Worm (Caenorhabditis elegans): ENCODE results near the gene K02C4.2.

K02C4.2 gene

DNA sequence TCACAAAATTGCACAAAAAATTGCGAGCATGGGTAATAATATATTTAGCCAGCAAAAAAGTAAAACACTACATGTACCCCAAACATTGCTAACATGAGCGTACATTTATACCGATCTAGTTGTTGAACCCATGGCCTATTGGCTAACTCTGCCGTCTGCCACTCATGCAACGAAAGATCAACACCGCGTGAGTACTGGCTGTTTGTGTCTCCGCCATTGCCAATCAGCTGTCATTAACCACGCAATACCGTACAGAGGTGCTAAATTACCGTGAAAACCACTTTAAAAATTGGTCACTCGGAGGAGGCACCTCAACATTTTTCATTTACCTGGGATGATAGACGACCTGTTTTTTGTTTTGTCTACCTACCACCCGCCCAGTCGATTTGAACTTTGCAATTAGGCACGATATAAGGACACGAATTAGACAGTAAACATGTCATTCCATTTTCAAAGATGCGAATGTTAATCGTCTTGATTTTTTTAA is at the start of gene K02C4.2:
TSS of gene K02C4.2 (plus strand) at position 437 of the 487 bp plus-strand sequence.
- TF ChIP-seq F13C5.2 (tag; optimal IDR thresholded peaks at IDR 0.05), result peak; percentile 22
- TF ChIP-seq B0310.2 (tag; optimal IDR thresholded peaks at IDR 0.05), result peak; percentile 26
- peak; percentile 59 for TF ChIP-seq ceh-13 (GFP tag; optimal IDR thresholded peaks at IDR 0.05)
- peak; percentile 51 for TF ChIP-seq hnd-1 (tag; optimal IDR thresholded peaks at IDR 0.05)
- TF ChIP-seq pes-1 (GFP tag; IDR thresholded peaks at IDR 0.05), result no peak; the same call in 1 of the 2 replicates
- TF ChIP-seq hmbx-1 (tag; optimal IDR thresholded peaks at IDR 0.05), result peak; percentile 22
- TF ChIP-seq tra-4 (tag; optimal IDR thresholded peaks at IDR 0.05), result peak; percentile 42
- TF ChIP-seq hmg-4 (GFP tag; optimal IDR thresholded peaks at IDR 0.05), result peak; percentile 89
- TF ChIP-seq ceh-36 (tag; optimal IDR thresholded peaks at IDR 0.05), result peak; percentile 44
- peak; percentile 79 for TF ChIP-seq flt-1 (GFP tag; IDR thresholded peaks at IDR 0.05)
- peak; percentile 81 for TF ChIP-seq sea-1 (GFP tag; conservative IDR thresholded peaks at IDR 0.05)
- TF ChIP-seq ama-1 (optimal IDR thresholded peaks at IDR 0.05), result no peak
- peak; percentile 80 for TF ChIP-seq scrt-1 (GFP tag; IDR thresholded peaks at IDR 0.05)
- TF ChIP-seq tbx-37 (GFP tag; conservative IDR thresholded peaks at IDR 0.05), result peak; percentile 69
- peak; percentile 81 for TF ChIP-seq aly-1 (tag; optimal IDR thresholded peaks at IDR 0.05)
- no peak for TF ChIP-seq ets-7 (tag; optimal IDR thresholded peaks at IDR 0.05)
- peak; percentile 75 for TF ChIP-seq tbx-11 (GFP tag; IDR thresholded peaks at IDR 0.05)

DNA sequence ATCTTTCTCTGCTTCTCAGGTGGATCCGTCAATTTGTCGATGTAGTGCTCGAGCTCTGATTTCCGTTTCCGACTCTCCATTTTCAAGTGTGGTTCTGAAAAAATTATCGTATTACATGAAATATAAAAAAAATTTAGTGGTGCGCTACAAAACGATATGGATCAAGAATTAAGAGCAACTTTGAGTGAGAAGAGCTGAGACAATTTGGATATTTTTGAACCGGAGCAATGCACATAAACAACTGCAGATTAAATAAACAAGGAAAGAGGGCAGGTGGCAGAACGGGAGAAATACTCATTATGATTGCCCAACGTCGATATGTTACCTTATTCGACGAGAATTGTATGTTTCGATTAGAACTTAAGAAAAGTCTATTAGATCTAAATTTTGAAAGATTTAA is 47.9 kb upstream of the K02C4.2 start, which contains the start of gene swsn-7:
TSS of gene swsn-7 (minus strand) at position 101 of the 400 bp plus-strand sequence.
- no peak for TF ChIP-seq ama-1 (optimal IDR thresholded peaks at IDR 0.05)
- TF ChIP-seq scrt-1 (GFP tag; IDR thresholded peaks at IDR 0.05), result no peak
- no peak for TF ChIP-seq aly-1 (tag; optimal IDR thresholded peaks at IDR 0.05)
- no peak for TF ChIP-seq tbx-11 (GFP tag; IDR thresholded peaks at IDR 0.05)

ce11 chrII:8028246-8028694 is 47.3 kb upstream of the K02C4.2 start:
- TF ChIP-seq F13C5.2 (tag; optimal IDR thresholded peaks at IDR 0.05), result peak; percentile 63
- TF ChIP-seq hnd-1 (tag; optimal IDR thresholded peaks at IDR 0.05), result no peak
- peak; percentile 59; the same call in 1 of the 2 replicates for TF ChIP-seq scrt-1 (GFP tag; IDR thresholded peaks at IDR 0.05)
- TF ChIP-seq tbx-37 (GFP tag; conservative IDR thresholded peaks at IDR 0.05), result no peak
- TF ChIP-seq ets-7 (tag; optimal IDR thresholded peaks at IDR 0.05), result peak; percentile 35
- TF ChIP-seq flt-1 (GFP tag; IDR thresholded peaks at IDR 0.05), result no peak
- TF ChIP-seq pes-1 (GFP tag; IDR thresholded peaks at IDR 0.05), result peak; percentile 24; the same call in 1 of the 2 replicates
- TF ChIP-seq hmg-4 (GFP tag; optimal IDR thresholded peaks at IDR 0.05), result peak; percentile 95
- peak; percentile 26 for TF ChIP-seq B0310.2 (tag; optimal IDR thresholded peaks at IDR 0.05)
- peak; percentile 80 for TF ChIP-seq aly-1 (tag; optimal IDR thresholded peaks at IDR 0.05)

DNA sequence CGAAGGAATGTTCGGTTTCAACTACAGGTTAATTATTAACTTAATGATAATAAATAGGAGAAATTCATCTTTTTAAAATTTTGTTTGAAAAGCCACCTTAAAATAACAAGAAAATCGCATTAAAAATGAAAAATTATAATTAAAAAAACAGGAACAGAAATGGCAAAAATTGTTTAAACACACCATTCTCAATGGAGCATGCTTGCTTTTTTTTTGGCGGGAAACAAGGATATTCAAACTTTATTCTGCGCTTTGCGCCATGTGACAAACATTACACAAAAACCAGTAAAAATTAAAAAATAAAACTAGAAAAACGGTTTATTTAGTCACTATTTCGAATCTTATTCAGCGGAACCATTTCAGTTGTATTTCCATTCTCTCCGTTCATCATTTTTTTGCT is 46.8 kb upstream of the K02C4.2 start:
- TF ChIP-seq tra-4 (tag; optimal IDR thresholded peaks at IDR 0.05) (no peak), sea-1 (GFP tag; conservative IDR thresholded peaks at IDR 0.05) (no peak), tbx-37 (GFP tag; conservative IDR thresholded peaks at IDR 0.05) (no peak), ceh-36 (tag; optimal IDR thresholded peaks at IDR 0.05) (no peak), ama-1 (optimal IDR thresholded peaks at IDR 0.05) (no peak), hmbx-1 (tag; optimal IDR thresholded peaks at IDR 0.05) (no peak), B0310.2 (tag; optimal IDR thresholded peaks at IDR 0.05) (no peak), hmg-4 (GFP tag; optimal IDR thresholded peaks at IDR 0.05) (no peak), pes-1 (GFP tag; IDR thresholded peaks at IDR 0.05) (no peak), hnd-1 (tag; optimal IDR thresholded peaks at IDR 0.05) (no peak), aly-1 (tag; optimal IDR thresholded peaks at IDR 0.05) (no peak), ceh-13 (GFP tag; optimal IDR thresholded peaks at IDR 0.05) (no peak), ets-7 (tag; optimal IDR thresholded peaks at IDR 0.05) (no peak), flt-1 (GFP tag; IDR thresholded peaks at IDR 0.05) (no peak), tbx-11 (GFP tag; IDR thresholded peaks at IDR 0.05) (no peak), scrt-1 (GFP tag; IDR thresholded peaks at IDR 0.05) (no peak), F13C5.2 (tag; optimal IDR thresholded peaks at IDR 0.05) (no peak)

- TF ChIP-seq tra-4 (tag; optimal IDR thresholded peaks at IDR 0.05) (no peak), ama-1 (optimal IDR thresholded peaks at IDR 0.05) (no peak), aly-1 (tag; optimal IDR thresholded peaks at IDR 0.05) (no peak), B0310.2 (tag; optimal IDR thresholded peaks at IDR 0.05) (no peak)
These were observed 42.9 kb upstream of the K02C4.2 start, which contains the start of gene nrf-6 for ce11 chrII:8032657-8033056. Gene nrf-6 (minus strand): TSS chrII:8032708.

DNA sequence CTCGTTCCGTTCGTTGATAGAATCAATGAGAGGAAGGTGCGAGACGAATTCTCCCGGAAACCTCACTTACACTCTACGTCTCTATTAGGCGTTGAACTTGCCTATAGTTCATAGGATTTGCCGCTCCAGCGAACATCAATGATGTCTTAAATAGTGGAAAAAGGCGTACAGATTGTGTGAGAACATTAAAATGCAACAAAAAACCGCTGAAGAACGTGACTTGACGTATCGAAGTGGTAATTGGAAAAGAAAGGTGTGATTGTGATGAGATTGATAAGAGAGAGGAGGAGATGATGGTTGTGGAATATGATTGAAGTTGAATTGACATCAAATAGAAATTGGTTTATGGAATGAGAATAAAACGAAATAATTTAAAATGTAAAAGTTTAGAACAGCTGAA is 41.6 kb upstream of the K02C4.2 start:
- TF ChIP-seq scrt-1 (GFP tag; IDR thresholded peaks at IDR 0.05) (no peak), ets-7 (tag; optimal IDR thresholded peaks at IDR 0.05) (no peak), hmg-4 (GFP tag; optimal IDR thresholded peaks at IDR 0.05) (no peak), flt-1 (GFP tag; IDR thresholded peaks at IDR 0.05) (no peak), ceh-36 (tag; optimal IDR thresholded peaks at IDR 0.05) (no peak), hmbx-1 (tag; optimal IDR thresholded peaks at IDR 0.05) (no peak), tra-4 (tag; optimal IDR thresholded peaks at IDR 0.05) (no peak)

DNA sequence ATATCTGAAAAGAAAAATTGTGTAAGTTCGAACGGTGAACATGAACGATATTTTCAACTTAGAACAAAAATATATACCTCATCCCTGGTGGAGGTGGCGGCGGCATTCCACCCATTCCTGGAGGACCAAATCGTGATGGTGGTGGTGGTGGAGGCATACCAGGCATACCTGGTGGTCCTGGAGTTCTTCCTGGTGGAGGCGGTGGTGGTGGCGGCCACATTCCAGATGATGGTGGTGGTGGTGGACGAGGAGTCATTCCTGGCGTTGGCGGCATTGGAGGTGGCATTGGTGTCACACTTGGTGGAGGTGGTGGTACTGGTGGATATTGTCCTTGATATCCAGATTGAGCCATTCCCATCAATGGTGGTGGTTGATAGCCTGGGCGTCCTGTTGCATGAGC is 40.9 kb upstream of the K02C4.2 start:
- no peak for TF ChIP-seq aly-1 (tag; optimal IDR thresholded peaks at IDR 0.05)
- TF ChIP-seq sea-1 (GFP tag; conservative IDR thresholded peaks at IDR 0.05), result no peak
- no peak for TF ChIP-seq hmbx-1 (tag; optimal IDR thresholded peaks at IDR 0.05)

DNA sequence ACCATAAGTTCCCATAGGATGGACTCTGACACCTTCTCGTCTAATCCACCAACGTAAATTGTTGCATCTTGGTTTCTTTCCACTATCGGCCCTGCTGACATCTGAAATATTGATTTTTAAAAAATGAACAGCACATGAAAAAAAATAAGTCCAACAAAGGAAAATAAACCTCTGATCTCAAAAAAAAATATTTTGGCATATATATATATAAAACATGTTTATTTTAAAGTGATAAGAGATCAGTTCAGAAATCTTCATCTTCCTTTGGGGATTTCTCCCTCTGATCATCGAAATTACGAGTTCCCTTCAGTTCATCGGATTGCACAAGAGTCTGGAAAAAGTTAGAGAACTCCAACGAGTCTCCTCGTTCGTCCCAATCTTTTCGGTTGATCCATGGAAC is 39.9 kb upstream of the K02C4.2 start, which contains the start of gene sap-49:
TSS of gene sap-49 (minus strand) at position 101 of the 400 bp plus-strand sequence.
- TF ChIP-seq pes-1 (GFP tag; IDR thresholded peaks at IDR 0.05) (no peak), tra-4 (tag; optimal IDR thresholded peaks at IDR 0.05) (no peak), flt-1 (GFP tag; IDR thresholded peaks at IDR 0.05) (no peak), aly-1 (tag; optimal IDR thresholded peaks at IDR 0.05) (no peak), tbx-11 (GFP tag; IDR thresholded peaks at IDR 0.05) (no peak), tbx-37 (GFP tag; conservative IDR thresholded peaks at IDR 0.05) (no peak), ets-7 (tag; optimal IDR thresholded peaks at IDR 0.05) (no peak), scrt-1 (GFP tag; IDR thresholded peaks at IDR 0.05) (no peak), B0310.2 (tag; optimal IDR thresholded peaks at IDR 0.05) (no peak), ceh-36 (tag; optimal IDR thresholded peaks at IDR 0.05) (no peak)

Measured in whole organism, early embryonic.